Worm (Caenorhabditis elegans): ENCODE measurements around the gene ccdc-55.

DNA sequence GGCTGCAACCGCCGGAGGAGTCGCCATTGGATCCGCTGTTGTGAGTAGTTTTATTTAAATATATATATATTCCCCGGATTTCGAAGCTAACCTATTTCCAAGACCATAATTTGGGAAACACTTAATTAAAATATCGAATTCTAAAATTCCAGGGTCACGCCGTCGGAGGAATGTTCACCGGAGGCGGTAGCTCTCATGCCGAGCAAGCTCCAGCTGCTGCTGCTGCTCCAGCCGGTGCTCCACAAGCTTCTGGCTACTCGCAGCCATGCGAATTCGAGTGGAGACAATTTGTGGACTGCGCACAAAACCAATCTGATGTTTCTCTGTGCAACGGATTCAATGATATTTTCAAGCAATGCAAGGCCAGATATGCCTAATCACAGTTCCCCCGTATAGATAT is 16.3 kb downstream of the ccdc-55 start:
- TF ChIP-seq ama-1 (optimal IDR thresholded peaks at IDR 0.05) (no peak), flt-1 (GFP tag; IDR thresholded peaks at IDR 0.05) (no peak), ceh-36 (tag; optimal IDR thresholded peaks at IDR 0.05) (no peak), tbx-37 (GFP tag; conservative IDR thresholded peaks at IDR 0.05) (no peak), pes-1 (GFP tag; IDR thresholded peaks at IDR 0.05) (no peak), tra-4 (tag; optimal IDR thresholded peaks at IDR 0.05) (no peak), F13C5.2 (tag; optimal IDR thresholded peaks at IDR 0.05) (no peak), hnd-1 (tag; optimal IDR thresholded peaks at IDR 0.05) (no peak)
